Worm (Caenorhabditis elegans): ENCODE results near the gene F47C12.13.

The F47C12.13 gene

DNA sequence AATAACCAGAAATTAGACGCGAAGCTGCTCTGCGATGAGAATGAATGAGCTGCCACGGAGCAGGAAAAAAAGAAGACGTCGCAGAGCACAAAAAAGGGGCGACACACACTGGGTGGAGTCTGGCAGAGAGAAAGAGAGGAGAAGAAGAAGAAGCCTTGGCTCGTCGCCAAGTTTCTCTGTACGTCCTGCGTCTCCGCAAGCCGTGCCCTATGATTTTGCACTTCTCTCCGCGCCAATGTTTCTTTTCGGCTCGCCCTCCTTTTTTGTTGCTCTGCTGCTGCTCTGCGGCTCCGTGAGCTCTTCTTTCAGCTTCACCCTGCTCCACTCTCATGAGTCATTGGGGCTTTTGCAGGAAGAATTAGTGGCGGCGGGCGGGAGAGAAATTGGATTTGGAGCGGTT, 40.7 kb upstream of the F47C12.13 start, which contains the start of gene hlh-30 (continued):
- no peak for TF ChIP-seq die-1 (tag; optimal IDR thresholded peaks at IDR 0.05)
- no peak for TF ChIP-seq F49E8.2 (tag; optimal IDR thresholded peaks at IDR 0.05; ENCODE audit: insufficient read depth)
- TF ChIP-seq akir-1 (GFP tag; optimal IDR thresholded peaks at IDR 0.05) = no peak

DNA sequence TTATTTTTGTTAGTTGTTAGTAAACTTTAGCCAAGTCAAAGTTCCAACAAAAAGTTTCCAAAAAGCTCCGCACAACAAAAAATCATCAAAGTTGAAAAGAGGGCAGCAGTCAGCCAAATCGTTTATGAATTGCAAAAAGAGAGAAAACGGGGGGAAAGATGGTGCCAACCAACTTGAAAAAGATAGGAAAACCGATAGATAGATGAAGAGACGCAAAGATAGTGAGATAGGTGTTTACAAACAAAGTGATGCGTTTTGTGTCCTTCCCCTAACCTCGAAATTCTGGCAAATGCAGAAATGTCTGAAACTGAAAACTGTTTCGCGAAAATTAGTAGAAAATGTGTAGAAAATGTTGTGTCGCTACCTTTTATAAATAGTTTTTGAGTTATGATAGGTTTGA, 39.3 kb upstream of the F47C12.13 start:
- TF ChIP-seq nhr-80 (tag; optimal IDR thresholded peaks at IDR 0.05) (peak; percentile 37), B0035.1 (tag; optimal IDR thresholded peaks at IDR 0.05) (no peak)

DNA sequence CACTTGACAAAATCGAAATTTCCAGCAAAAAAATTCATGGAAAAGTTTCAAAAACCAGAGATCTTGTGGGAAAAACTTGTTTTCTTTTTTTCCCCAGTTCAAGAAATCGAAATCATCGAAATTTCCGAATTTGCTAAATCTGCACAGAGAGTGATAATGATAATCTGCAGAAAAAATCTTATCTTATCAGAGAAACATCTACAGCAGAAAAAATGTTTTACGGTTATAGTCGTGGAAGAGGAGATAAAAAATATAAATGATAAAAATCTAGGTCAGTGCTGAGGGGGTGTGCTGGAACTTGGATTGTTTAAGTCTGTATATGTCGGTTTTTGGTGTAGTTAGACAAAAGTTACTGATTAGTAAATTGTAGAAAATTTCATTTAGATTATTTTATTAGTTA, 38.1 kb upstream of the F47C12.13 start:
- TF ChIP-seq mel-28 (tag; optimal IDR thresholded peaks at IDR 0.05; ENCODE audit: borderline replicate concordance) (no peak), lir-1 (GFP tag; conservative IDR thresholded peaks at IDR 0.05) (no peak), K12H6.12 (tag; optimal IDR thresholded peaks at IDR 0.05) (no peak), hmg-1.2 (GFP tag; IDR thresholded peaks at IDR 0.05) (no peak)

DNA sequence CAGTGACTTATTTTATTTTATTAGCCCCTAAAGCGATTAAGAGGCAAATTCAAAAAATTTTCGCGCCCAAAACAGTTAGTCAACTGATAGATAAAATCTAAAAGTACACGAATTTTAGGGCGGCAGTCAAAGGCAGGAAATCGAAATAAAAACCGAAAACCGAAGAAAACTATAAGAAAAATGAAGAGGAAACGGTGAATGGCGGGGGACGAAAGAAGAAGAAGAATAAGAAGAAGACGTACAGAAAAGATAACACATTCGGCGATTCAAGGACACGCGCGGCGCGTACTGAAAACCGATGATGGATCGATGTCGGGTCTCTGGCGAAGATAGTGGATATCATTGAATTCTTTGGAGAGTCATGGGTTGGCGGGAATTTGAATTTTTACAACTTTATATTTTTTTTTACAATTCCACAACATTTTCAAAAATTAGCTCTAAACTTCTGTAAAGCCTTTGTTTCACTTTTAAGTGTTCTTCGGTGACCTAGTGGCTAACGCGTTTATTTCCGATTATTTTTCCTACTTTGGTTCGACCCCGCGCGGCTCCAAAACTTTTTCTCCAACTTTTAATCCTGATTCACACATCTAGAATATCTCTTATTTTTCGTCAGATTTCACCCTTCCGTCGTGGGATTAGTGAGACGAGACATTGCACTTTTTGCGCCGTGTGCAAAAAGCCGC, 36.8 kb upstream of the F47C12.13 start:
- TF ChIP-seq let-526 (GFP tag; IDR thresholded peaks at IDR 0.05) (no peak), zfh-2 (GFP tag; conservative IDR thresholded peaks at IDR 0.05) (no peak), F57A8.1 (GFP tag; optimal IDR thresholded peaks at IDR 0.05) (no peak), rpc-1 (optimal IDR thresholded peaks at IDR 0.05) (peak; percentile 29), rpc-1 (tag; optimal IDR thresholded peaks at IDR 0.05) (peak; percentile 71), bed-2 (GFP tag; IDR thresholded peaks at IDR 0.05) (no peak), lin-54 (GFP tag; optimal IDR thresholded peaks at IDR 0.05) (peak; percentile 31), B0261.1 (tag; optimal IDR thresholded peaks at IDR 0.05) (peak; percentile 47), egl-44 (GFP tag; IDR thresholded peaks at IDR 0.05) (no peak), egrh-3 (GFP tag; IDR thresholded peaks at IDR 0.05) (no peak), tbp1 (GFP tag; optimal IDR thresholded peaks at IDR 0.05) (peak; percentile 81), ceh-27 (GFP tag; optimal IDR thresholded peaks at IDR 0.05) (no peak), dpl-1 (GFP tag; optimal IDR thresholded peaks at IDR 0.05) (no peak), lag-1 (GFP tag; IDR thresholded peaks at IDR 0.05) (no peak)

DNA sequence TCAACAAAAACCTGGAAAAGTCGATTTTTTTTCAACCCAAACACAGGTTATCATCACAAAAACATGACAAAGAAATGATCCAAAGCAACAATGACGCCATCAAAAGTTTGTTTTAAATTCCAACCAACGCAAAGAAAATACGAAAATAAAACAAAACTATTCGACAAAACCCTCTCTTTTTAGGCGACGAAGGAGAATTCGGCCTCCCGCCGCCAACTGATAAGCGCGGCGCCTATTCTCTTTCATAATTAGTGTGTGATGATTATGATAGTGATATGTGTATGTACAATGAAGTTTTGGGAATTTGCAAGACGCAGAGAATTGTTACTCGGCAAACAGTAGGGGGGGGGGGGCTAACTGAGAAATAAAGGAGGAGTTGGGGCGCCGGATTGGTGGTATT, 35.1 kb upstream of the F47C12.13 start:
- TF ChIP-seq cebp-1 (GFP tag; IDR thresholded peaks at IDR 0.05) = 0 out of 2 replicates have a peak, but pooled peaks have one; percentile 11
- peak; percentile 35 for TF ChIP-seq cebp-1 (tag; optimal IDR thresholded peaks at IDR 0.05)
- TF ChIP-seq madf-3 (GFP tag; IDR thresholded peaks at IDR 0.05) = no peak
- peak; percentile 60 for TF ChIP-seq nhr-80 (tag; optimal IDR thresholded peaks at IDR 0.05)
- peak; percentile 3 for TF ChIP-seq ztf-22 (GFP tag; optimal IDR thresholded peaks at IDR 0.05)
- TF ChIP-seq somi-1 (GFP tag; optimal IDR thresholded peaks at IDR 0.05) = no peak
- TF ChIP-seq dox-1 (GFP tag; IDR thresholded peaks at IDR 0.05) = peak; percentile 57

DNA sequence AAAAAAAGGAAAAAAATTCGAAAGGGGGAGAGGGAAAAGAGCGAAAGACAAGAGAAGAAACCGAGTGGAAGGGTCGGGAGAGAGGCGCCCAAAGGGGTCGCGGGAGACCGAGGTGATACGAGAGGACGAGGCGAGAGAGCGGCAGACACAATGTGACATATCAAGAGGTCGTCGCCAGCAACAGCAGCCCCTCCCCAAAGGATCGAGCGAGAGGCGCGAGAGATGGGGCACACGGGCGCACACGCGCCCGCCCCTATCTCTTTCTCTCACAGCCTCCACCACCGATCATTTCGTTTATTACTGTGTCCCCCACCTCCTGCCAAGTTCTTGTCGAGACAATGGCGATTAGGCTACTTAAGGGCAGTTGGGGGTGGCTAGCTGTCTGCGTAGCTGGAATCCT, 34.0 kb upstream of the F47C12.13 start:
- TF ChIP-seq tlf-1 (GFP tag; optimal IDR thresholded peaks at IDR 0.05) (peak; percentile 9), ceh-79 (tag; optimal IDR thresholded peaks at IDR 0.05) (no peak), nhr-179 (tag; optimal IDR thresholded peaks at IDR 0.05) (no peak), zfh-2 (GFP tag; conservative IDR thresholded peaks at IDR 0.05) (peak; percentile 99), madf-6 (GFP tag; IDR thresholded peaks at IDR 0.05) (0 out of 2 replicates have a peak, but pooled peaks have one; percentile 28), snpc-1.1 (tag; optimal IDR thresholded peaks at IDR 0.05; ENCODE audit: insufficient read depth) (no peak), lin-26 (GFP tag; IDR thresholded peaks at IDR 0.05) (peak; percentile 63; the same call in 1 of the 2 replicates), hrde-1 (tag; optimal IDR thresholded peaks at IDR 0.05; ENCODE audit: borderline replicate concordance) (no peak), F10E7.11 (tag; optimal IDR thresholded peaks at IDR 0.05) (no peak), B0336.3 (GFP tag; IDR thresholded peaks at IDR 0.05) (peak; percentile 34; the same call in 1 of the 2 replicates), F23B12.7 (tag; optimal IDR thresholded peaks at IDR 0.05; ENCODE audit: insufficient read depth) (no peak), ceh-91 (GFP tag; IDR thresholded peaks at IDR 0.05) (no peak), D2030.7 (GFP tag; IDR thresholded peaks at IDR 0.05) (no peak), die-1 (tag; optimal IDR thresholded peaks at IDR 0.05) (no peak)
